ENCODE assay signal across 1 fruit fly cellular context in the genomic region with DNA sequence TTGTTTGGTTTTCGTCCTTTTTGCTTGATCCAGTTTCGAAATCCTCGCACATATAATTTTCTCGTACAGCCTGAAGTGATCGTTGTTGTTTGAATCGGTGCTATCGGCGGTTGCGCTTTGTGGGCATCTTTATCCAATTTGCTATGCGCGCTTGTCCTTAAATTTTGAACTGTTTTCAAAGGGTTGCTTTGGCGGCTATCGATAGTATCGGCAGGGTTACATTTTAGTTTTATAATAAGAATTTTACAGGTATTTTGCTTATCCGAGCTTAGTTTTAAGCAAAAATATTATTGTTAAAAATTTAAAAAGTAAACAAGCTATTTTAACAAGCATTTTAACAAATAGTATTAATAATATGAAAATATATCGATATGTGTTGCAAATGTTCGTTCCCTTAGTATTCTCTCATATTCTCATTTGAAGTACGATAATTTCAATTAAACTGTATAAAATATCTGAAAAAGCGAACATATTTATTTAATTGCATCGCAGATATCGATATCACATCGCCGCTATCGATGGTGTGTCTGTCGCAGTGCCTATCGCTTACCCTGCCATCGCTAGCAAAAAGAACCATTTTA.
A peak's percentile ranks its signal among the peaks of the same experiment; 100 is the strongest.
TF ChIP-seq lines count a peak whose summit lies in the region.

A gene (minus strand): TSS at position 197 of the 581 bp plus-strand sequence.
A gene (plus strand): TSS at position 528 of the 581 bp plus-strand sequence.

TF ChIP-seq in whole organism, embryonic, 481 proteins besides CTCF, POLR2A, EP300 and RAD21 (continued from another document and continues in another):
- TF ChIP-seq Six4 (GFP tag; optimal IDR thresholded peaks at IDR 0.05; lab: Kevin White, UChicago) (no peak), otp (GFP tag; IDR thresholded peaks at IDR 0.05; lab: Robert Waterston, UW) (no peak), CG3995 (GFP tag; optimal IDR thresholded peaks at IDR 0.05; lab: Kevin White, UChicago) (peak; percentile 85), B-H2 (GFP tag; optimal IDR thresholded peaks at IDR 0.05; lab: Kevin White, UChicago) (peak; percentile 27), CG12071 (GFP tag; optimal IDR thresholded peaks at IDR 0.05; lab: Kevin White, UChicago) (no peak), dati (GFP tag; IDR thresholded peaks at IDR 0.05; lab: Robert Waterston, UW) (no peak), mam (GFP tag; optimal IDR thresholded peaks at IDR 0.05; lab: Kevin White, UChicago) (peak; percentile 22), CG6765 (GFP tag; optimal IDR thresholded peaks at IDR 0.05; lab: Kevin White, UChicago) (no peak), zfh2 (GFP tag; optimal IDR thresholded peaks at IDR 0.05; lab: Kevin White, UChicago) (peak; percentile 25), CG14441 (GFP tag; IDR thresholded peaks at IDR 0.05; lab: Robert Waterston, UW) (0 out of 2 replicates have a peak, but pooled peaks have one; percentile 13), Xrp1 (GFP tag; IDR thresholded peaks at IDR 0.05; lab: Robert Waterston, UW) (peak; percentile 23; the same call in 1 of the 2 replicates), CG12236 (GFP tag; optimal IDR thresholded peaks at IDR 0.05; lab: Kevin White, UChicago) (no peak), CG7786 (GFP tag; optimal IDR thresholded peaks at IDR 0.05; lab: Kevin White, UChicago) (no peak), Ada2b (GFP tag; IDR thresholded peaks at IDR 0.05; lab: Robert Waterston, UW) (no peak), knrl (GFP tag; IDR thresholded peaks at IDR 0.05; lab: Robert Waterston, UW; ENCODE audit: partially characterized antibody) (peak; percentile 93), ro (GFP tag; IDR thresholded peaks at IDR 0.05; lab: Robert Waterston, UW) (no peak), CG11696 (GFP tag; IDR thresholded peaks at IDR 0.05; lab: Robert Waterston, UW) (no peak), CG7987 (GFP tag; optimal IDR thresholded peaks at IDR 0.05; lab: Kevin White, UChicago) (no peak), CG9876 (GFP tag; optimal IDR thresholded peaks at IDR 0.05; lab: Kevin White, UChicago) (no peak), CG8359 (GFP tag; optimal IDR thresholded peaks at IDR 0.05; lab: Kevin White, UChicago; ENCODE audit: borderline replicate concordance) (no peak), Meics (GFP tag; optimal IDR thresholded peaks at IDR 0.05; lab: Kevin White, UChicago) (no peak), CG18619 (GFP tag; optimal IDR thresholded peaks at IDR 0.05; lab: Kevin White, UChicago) (peak; percentile 17), Awh (GFP tag; IDR thresholded peaks at IDR 0.05; lab: Robert Waterston, UW) (no peak), jumu (GFP tag; optimal IDR thresholded peaks at IDR 0.05; lab: Kevin White, UChicago) (no peak), CG3847 (GFP tag; IDR thresholded peaks at IDR 0.05; lab: Robert Waterston, UW) (peak; percentile 39; the same call in 1 of the 2 replicates), CG6254 (GFP tag; optimal IDR thresholded peaks at IDR 0.05; lab: Kevin White, UChicago) (no peak), Atf3 (GFP tag; optimal IDR thresholded peaks at IDR 0.05; lab: Kevin White, UChicago) (no peak), Oaz (GFP tag; IDR thresholded peaks at IDR 0.05; lab: Robert Waterston, UW) (no peak), CG14710 (tag; optimal IDR thresholded peaks at IDR 0.05; lab: Kevin White, UChicago) (peak; percentile 90), Dad (GFP tag; optimal IDR thresholded peaks at IDR 0.05; lab: Kevin White, UChicago) (no peak), Elba2 (GFP tag; optimal IDR thresholded peaks at IDR 0.05; lab: Kevin White, UChicago) (no peak), Dp (GFP tag; optimal IDR thresholded peaks at IDR 0.05; lab: Kevin White, UChicago) (peak; percentile 72), Sin3A (optimal IDR thresholded peaks at IDR 0.05; lab: Kevin White, UChicago) (peak; percentile 82), CG9727 (GFP tag; optimal IDR thresholded peaks at IDR 0.05; lab: Kevin White, UChicago) (peak; percentile 67), CG4328 (GFP tag; optimal IDR thresholded peaks at IDR 0.05; lab: Kevin White, UChicago) (no peak), sim (GFP tag; IDR thresholded peaks at IDR 0.05; lab: Robert Waterston, UW) (no peak), CG17912 (GFP tag; optimal IDR thresholded peaks at IDR 0.05; lab: Kevin White, UChicago) (no peak), en (GFP tag; optimal IDR thresholded peaks at IDR 0.05; lab: Kevin White, UChicago) (no peak), unpg (GFP tag; optimal IDR thresholded peaks at IDR 0.05; lab: Kevin White, UChicago) (no peak), ken (GFP tag; IDR thresholded peaks at IDR 0.05; lab: Robert Waterston, UW) (0 out of 3 replicates have a peak, but pooled peaks have one; percentile 5), trem (tag; optimal IDR thresholded peaks at IDR 0.05; lab: Kevin White, UChicago) (peak; percentile 77), CG8765 (GFP tag; IDR thresholded peaks at IDR 0.05; lab: Robert Waterston, UW) (no peak), dmrt11E (tag; optimal IDR thresholded peaks at IDR 0.05; lab: Kevin White, UChicago) (peak; percentile 63), sug (tag; optimal IDR thresholded peaks at IDR 0.05; lab: Kevin White, UChicago) (peak; percentile 53), CG15696 (tag; optimal IDR thresholded peaks at IDR 0.05; lab: Kevin White, UChicago) (peak; percentile 37), ab (GFP tag; optimal IDR thresholded peaks at IDR 0.05; lab: Kevin White, UChicago) (no peak), fd3F (GFP tag; optimal IDR thresholded peaks at IDR 0.05; lab: Kevin White, UChicago) (peak; percentile 11), HHEX (GFP tag; optimal IDR thresholded peaks at IDR 0.05; lab: Kevin White, UChicago) (no peak), chn (GFP tag; optimal IDR thresholded peaks at IDR 0.05; lab: Kevin White, UChicago) (no peak), ERR (GFP tag; optimal IDR thresholded peaks at IDR 0.05; lab: Kevin White, UChicago) (no peak), Myb (GFP tag; optimal IDR thresholded peaks at IDR 0.05; lab: Kevin White, UChicago) (peak; percentile 61), Hmr (GFP tag; optimal IDR thresholded peaks at IDR 0.05; lab: Kevin White, UChicago) (no peak), pros (GFP tag; optimal IDR thresholded peaks at IDR 0.05; lab: Kevin White, UChicago) (no peak), CG7271 (tag; optimal IDR thresholded peaks at IDR 0.05; lab: Kevin White, UChicago) (peak; percentile 31), CG33557 (GFP tag; optimal IDR thresholded peaks at IDR 0.05; lab: Kevin White, UChicago) (peak; percentile 55), hth (optimal IDR thresholded peaks at IDR 0.05; lab: Kevin White, UChicago) (no peak), CG34422 (GFP tag; IDR thresholded peaks at IDR 0.05; lab: Robert Waterston, UW) (no peak), Bteb2 (GFP tag; optimal IDR thresholded peaks at IDR 0.05; lab: Kevin White, UChicago) (peak; percentile 15), usp (GFP tag; optimal IDR thresholded peaks at IDR 0.05; lab: Kevin White, UChicago) (no peak), crp (GFP tag; optimal IDR thresholded peaks at IDR 0.05; lab: Kevin White, UChicago) (peak in 1 of 2 experiments; percentile 27), E2f1 (GFP tag; IDR thresholded peaks at IDR 0.05; lab: Robert Waterston, UW) (no peak), YL-1 (GFP tag; optimal IDR thresholded peaks at IDR 0.05; lab: Kevin White, UChicago) (peak; percentile 39), CG5245 (GFP tag; optimal IDR thresholded peaks at IDR 0.05; lab: Kevin White, UChicago) (no peak), gce (GFP tag; IDR thresholded peaks at IDR 0.05; lab: Robert Waterston, UW) (no peak), tgo (GFP tag; IDR thresholded peaks at IDR 0.05; lab: Robert Waterston, UW) (peak; percentile 21; the same call in 1 of the 3 replicates), Adf1 (GFP tag; IDR thresholded peaks at IDR 0.05; lab: Robert Waterston, UW) (no peak; the same call in 1 of the 2 replicates), bsh (GFP tag; optimal IDR thresholded peaks at IDR 0.05; lab: Kevin White, UChicago) (peak in 1 of 2 experiments; percentile 23), CG10209 (GFP tag; optimal IDR thresholded peaks at IDR 0.05; lab: Kevin White, UChicago) (no peak), inv (GFP tag; IDR thresholded peaks at IDR 0.05; lab: Robert Waterston, UW; ENCODE audit: partially characterized antibody) (peak; percentile 89), h (optimal IDR thresholded peaks at IDR 0.05; lab: Kevin White, UChicago) (no peak), phol (tag; optimal IDR thresholded peaks at IDR 0.05; lab: Kevin White, UChicago) (peak; percentile 85), CG12299 (tag; optimal IDR thresholded peaks at IDR 0.05; lab: Kevin White, UChicago) (no peak), CG6654 (GFP tag; optimal IDR thresholded peaks at IDR 0.05; lab: Kevin White, UChicago) (no peak), bcd (GFP tag; optimal IDR thresholded peaks at IDR 0.05; lab: Kevin White, UChicago) (no peak), Ravus (GFP tag; IDR thresholded peaks at IDR 0.05; lab: Robert Waterston, UW) (no peak), ara (GFP tag; IDR thresholded peaks at IDR 0.05; lab: Robert Waterston, UW) (no peak), CG13296 (GFP tag; optimal IDR thresholded peaks at IDR 0.05; lab: Kevin White, UChicago) (peak; percentile 17), CG15514 (GFP tag; optimal IDR thresholded peaks at IDR 0.05; lab: Kevin White, UChicago) (peak; percentile 74), Xbp1 (GFP tag; optimal IDR thresholded peaks at IDR 0.05; lab: Kevin White, UChicago) (peak; percentile 43), org-1 (GFP tag; optimal IDR thresholded peaks at IDR 0.05; lab: Kevin White, UChicago) (no peak), ssp (GFP tag; IDR thresholded peaks at IDR 0.05; lab: Robert Waterston, UW) (peak; percentile 4; the same call in 1 of the 2 replicates), dmrt99B (tag; optimal IDR thresholded peaks at IDR 0.05; lab: Kevin White, UChicago) (no peak), grau (tag; optimal IDR thresholded peaks at IDR 0.05; lab: Kevin White, UChicago) (peak; percentile 51), CG1529 (GFP tag; optimal IDR thresholded peaks at IDR 0.05; lab: Kevin White, UChicago) (no peak), CG14965 (GFP tag; optimal IDR thresholded peaks at IDR 0.05; lab: Kevin White, UChicago; ENCODE audit: borderline replicate concordance) (no peak), Hr3 (GFP tag; optimal IDR thresholded peaks at IDR 0.05; lab: Kevin White, UChicago) (peak; percentile 43), corto (GFP tag; optimal IDR thresholded peaks at IDR 0.05; lab: Kevin White, UChicago) (peak; percentile 52), zfh1 (GFP tag; IDR thresholded peaks at IDR 0.05; lab: Robert Waterston, UW) (0 out of 3 replicates have a peak, but pooled peaks have one; percentile 18), exex (tag; optimal IDR thresholded peaks at IDR 0.05; lab: Kevin White, UChicago) (no peak), ci (GFP tag; IDR thresholded peaks at IDR 0.05; lab: Robert Waterston, UW) (peak; percentile 44; the same call in 1 of the 3 replicates), CG9932 (GFP tag; IDR thresholded peaks at IDR 0.05; lab: Robert Waterston, UW) (peak; percentile 60), dpn (GFP tag; optimal IDR thresholded peaks at IDR 0.05; lab: Kevin White, UChicago) (peak in 1 of 2 experiments; percentile 26), lab (GFP tag; optimal IDR thresholded peaks at IDR 0.05; lab: Kevin White, UChicago) (no peak), CG15479 (GFP tag; optimal IDR thresholded peaks at IDR 0.05; lab: Kevin White, UChicago) (peak; percentile 27), kay (GFP tag; optimal IDR thresholded peaks at IDR 0.05; lab: Kevin White, UChicago) (peak; percentile 39), CG34224 (GFP tag; IDR thresholded peaks at IDR 0.05; lab: Robert Waterston, UW; ENCODE audit: partially characterized antibody) (peak; percentile 89), CG10147 (GFP tag; optimal IDR thresholded peaks at IDR 0.05; lab: Kevin White, UChicago) (peak; percentile 42), CG7839 (tag; optimal IDR thresholded peaks at IDR 0.05; lab: Kevin White, UChicago) (peak; percentile 46), CG1647 (GFP tag; optimal IDR thresholded peaks at IDR 0.05; lab: Kevin White, UChicago) (no peak), klu (GFP tag; IDR thresholded peaks at IDR 0.05; lab: Robert Waterston, UW) (no peak), Ptx1 (GFP tag; IDR thresholded peaks at IDR 0.05; lab: Robert Waterston, UW) (no peak), emc (GFP tag; optimal IDR thresholded peaks at IDR 0.05; lab: Kevin White, UChicago) (no peak), gsb (GFP tag; IDR thresholded peaks at IDR 0.05; lab: Robert Waterston, UW) (no peak), CG10979 (tag; optimal IDR thresholded peaks at IDR 0.05; lab: Kevin White, UChicago) (peak; percentile 22), Hey (tag; optimal IDR thresholded peaks at IDR 0.05; lab: Kevin White, UChicago) (no peak), CG9437 (GFP tag; optimal IDR thresholded peaks at IDR 0.05; lab: Kevin White, UChicago) (peak; percentile 70), ap (GFP tag; IDR thresholded peaks at IDR 0.05; lab: Robert Waterston, UW) (no peak), ase (GFP tag; IDR thresholded peaks at IDR 0.05; lab: Robert Waterston, UW) (no peak), pb (GFP tag; optimal IDR thresholded peaks at IDR 0.05; lab: Kevin White, UChicago) (no peak), Spps (tag; optimal IDR thresholded peaks at IDR 0.05; lab: Kevin White, UChicago) (peak; percentile 27), Dfd (GFP tag; optimal IDR thresholded peaks at IDR 0.05; lab: Kevin White, UChicago) (no peak), br (optimal IDR thresholded peaks at IDR 0.05; lab: Kevin White, UChicago) (no peak), CG43689 (GFP tag; IDR thresholded peaks at IDR 0.05; lab: Robert Waterston, UW) (no peak), CG11695 (GFP tag; IDR thresholded peaks at IDR 0.05; lab: Robert Waterston, UW) (no peak), CG10462 (GFP tag; optimal IDR thresholded peaks at IDR 0.05; lab: Kevin White, UChicago) (no peak), CG7963 (GFP tag; IDR thresholded peaks at IDR 0.05; lab: Robert Waterston, UW; ENCODE audit: partially characterized antibody) (peak; percentile 78), CG30020 (tag; optimal IDR thresholded peaks at IDR 0.05; lab: Kevin White, UChicago) (peak; percentile 79), CG16779 (GFP tag; IDR thresholded peaks at IDR 0.05; lab: Robert Waterston, UW) (no peak), dan (GFP tag; IDR thresholded peaks at IDR 0.05; lab: Robert Waterston, UW) (no peak), Nf-YA (GFP tag; IDR thresholded peaks at IDR 0.05; lab: Robert Waterston, UW) (no peak), CG10366 (GFP tag; IDR thresholded peaks at IDR 0.05; lab: Robert Waterston, UW) (no peak), Nf-YB (GFP tag; optimal IDR thresholded peaks at IDR 0.05; lab: Kevin White, UChicago) (no peak), croc (GFP tag; conservative IDR thresholded peaks at IDR 0.05; lab: Robert Waterston, UW) (no peak), HLHmδ (GFP tag; optimal IDR thresholded peaks at IDR 0.05; lab: Kevin White, UChicago) (no peak), hkb (optimal IDR thresholded peaks at IDR 0.05; lab: Kevin White, UChicago) (no peak), hkb (GFP tag; IDR thresholded peaks at IDR 0.05; lab: Robert Waterston, UW) (no peak), ac (GFP tag; optimal IDR thresholded peaks at IDR 0.05; lab: Kevin White, UChicago) (no peak)
